Worm (Caenorhabditis elegans) whole organism, L1 larva: Measurements from ENCODE around the gene str-261.
A peak's percentile ranks its signal among the peaks of the same experiment; 100 is the strongest.

Source experiments
- F16B12.6 ChIP-seq: fragments of 150-350 bp; optimal IDR thresholded peaks from 2 replicates; lab custom pipeline; 2014; ENCODE audit warnings: missing biosample characterization, missing genetic modification characterization
- Y116A8C.19 ChIP-seq: sonication (generic microtip); optimal IDR thresholded peaks from 2 replicates; lab custom pipeline; 2016; ENCODE audit warnings: missing compliant biosample characterization, missing genetic modification characterization, borderline replicate concordance
- aha-1 ChIP-seq: fragments of 150-350 bp; optimal IDR thresholded peaks from 2 replicates; lab custom pipeline; 2014; ENCODE audit warnings: missing biosample characterization, missing genetic modification characterization
- alr-1 ChIP-seq: fragments of 200-800 bp; sonication (Bioruptor generic); optimal IDR thresholded peaks from 2 replicates; lab custom pipeline; 2018; ENCODE audit warnings: borderline replicate concordance, mild to moderate bottlenecking, missing genetic modification characterization, missing compliant biosample characterization
- ama-1 ChIP-seq: fragments of 150-350 bp; optimal IDR thresholded peaks from 2 replicates; lab custom pipeline; 2014
- ceh-63 ChIP-seq: fragments of 200-800 bp; sonication (Bioruptor generic); optimal IDR thresholded peaks from 2 replicates; lab custom pipeline; 2018; ENCODE audit warnings: mild to moderate bottlenecking, missing genetic modification characterization, missing compliant biosample characterization
- ceh-82 ChIP-seq, 3 experiments: fragments of 150-350 bp in 1 of 3; sonication (generic microtip) in 2 of 3; optimal IDR thresholded peaks; 2 replicates each; lab custom pipeline; 2014 to 2017; ENCODE audit warnings: missing biosample characterization in 3 of 3, missing genetic modification characterization in 3 of 3
- ceh-90 ChIP-seq: sonication (generic microtip); optimal IDR thresholded peaks from 2 replicates; lab custom pipeline; 2016; ENCODE audit warnings: missing genetic modification characterization, missing compliant biosample characterization
- egl-13 ChIP-seq: sonication (generic microtip); optimal IDR thresholded peaks from 2 replicates; lab custom pipeline; 2016; ENCODE audit warnings: missing genotype, missing genetic modification reagents, missing genetic modification characterization, missing compliant biosample characterization
- egl-27 ChIP-seq, 2 experiments: fragments of 150-350 bp in 1 of 2; sonication (generic microtip); optimal IDR thresholded peaks; 3 replicates each; lab custom pipeline; 2017 to 2018; ENCODE audit warnings: missing biosample characterization in 2 of 2, missing genetic modification characterization in 2 of 2, missing genetic modification reagents in 2 of 2
- elt-2 ChIP-seq: sonication (generic microtip); optimal IDR thresholded peaks from 2 replicates; lab custom pipeline; 2016; ENCODE audit warnings: missing genetic modification characterization, mild to moderate bottlenecking, inconsistent platforms, missing compliant biosample characterization, missing genetic modification reagents
- fkh-10 ChIP-seq: sonication (generic microtip); optimal IDR thresholded peaks from 2 replicates; lab custom pipeline; 2017; ENCODE audit warnings: missing biosample characterization, missing genetic modification reagents, missing genetic modification characterization
- fkh-4 ChIP-seq: sonication (generic microtip); optimal IDR thresholded peaks from 2 replicates; lab custom pipeline; 2016; ENCODE audit warnings: missing compliant biosample characterization, missing genetic modification characterization, borderline replicate concordance
- fos-1 ChIP-seq: fragments of 150-350 bp; optimal IDR thresholded peaks from 2 replicates; lab custom pipeline; 2014; ENCODE audit warnings: missing biosample characterization, missing genetic modification characterization
- grh-1 ChIP-seq: fragments of 200-800 bp; sonication (Bioruptor generic); IDR thresholded peaks from 2 replicates; pipeline ENCODE4 v1.3.6; 2022; ENCODE audit warnings: missing genetic modification reagents, missing genetic modification characterization, missing compliant biosample characterization
- hlh-17 ChIP-seq: fragments of 200-800 bp; sonication (Bioruptor generic); optimal IDR thresholded peaks from 2 replicates; lab custom pipeline; 2018; ENCODE audit warnings: missing genetic modification characterization, mild to moderate bottlenecking, missing compliant biosample characterization, moderate library complexity, borderline replicate concordance
- hlh-4 ChIP-seq: sonication (generic microtip); optimal IDR thresholded peaks from 2 replicates; lab custom pipeline; 2016; ENCODE audit warnings: mild to moderate bottlenecking, missing genetic modification characterization, missing compliant biosample characterization
- lin-13 ChIP-seq: fragments of 150-350 bp; optimal IDR thresholded peaks from 2 replicates; lab custom pipeline; 2014; ENCODE audit warnings: missing biosample characterization, missing genetic modification reagents, missing genetic modification characterization
- lin-14 ChIP-seq: fragments of 200-800 bp; sonication (Bioruptor generic); optimal IDR thresholded peaks from 2 replicates; lab custom pipeline; 2018; ENCODE audit warnings: mild to moderate bottlenecking, missing genetic modification characterization, moderate library complexity, missing compliant biosample characterization
- lin-15B ChIP-seq: fragments of 150-350 bp; sonication (generic microtip); optimal IDR thresholded peaks from 3 replicates; lab custom pipeline; 2014; ENCODE audit warnings: missing biosample characterization, missing genetic modification characterization
- lir-3 ChIP-seq: sonication (generic microtip); optimal IDR thresholded peaks from 2 replicates; lab custom pipeline; 2016; ENCODE audit warnings: mild to moderate bottlenecking, missing genetic modification characterization, moderate library complexity, missing compliant biosample characterization; ENCODE audit not compliant: poor library complexity
- mab-9 ChIP-seq: fragments of 200-800 bp; sonication (Bioruptor generic); IDR thresholded peaks from 2 replicates; pipeline ENCODE4 v1.3.6; 2022; ENCODE audit warnings: missing genetic modification reagents, missing genetic modification characterization, missing compliant biosample characterization
- mdl-1 ChIP-seq, 2 experiments: fragments of 150-350 bp; optimal IDR thresholded peaks; 2 replicates each; lab custom pipeline; 2014 to 2017; ENCODE audit warnings: missing biosample characterization in 2 of 2, missing genetic modification characterization in 2 of 2, inconsistent platforms in 1 of 2
- mep-1 ChIP-seq: fragments of 150-350 bp; optimal IDR thresholded peaks from 2 replicates; lab custom pipeline; 2014; ENCODE audit warnings: missing biosample characterization, missing genetic modification characterization
- nhr-11 ChIP-seq: fragments of 150-350 bp; optimal IDR thresholded peaks from 2 replicates; lab custom pipeline; 2014; ENCODE audit warnings: missing biosample characterization, missing genetic modification characterization
- nhr-19 ChIP-seq: fragments of 200-800 bp; sonication (Bioruptor generic); conservative IDR thresholded peaks from 2 replicates; pipeline ENCODE4 v1.3.6; 2022; ENCODE audit warnings: missing genetic modification characterization, missing compliant biosample characterization
- nhr-20 ChIP-seq: sonication (generic microtip); optimal IDR thresholded peaks from 2 replicates; lab custom pipeline; 2016; ENCODE audit warnings: mild to moderate bottlenecking, missing genetic modification characterization, missing compliant biosample characterization
- nhr-28 ChIP-seq: fragments of 150-350 bp; optimal IDR thresholded peaks from 2 replicates; lab custom pipeline; 2014; ENCODE audit warnings: missing biosample characterization, missing genetic modification characterization
- nhr-77 ChIP-seq: fragments of 150-350 bp; optimal IDR thresholded peaks from 2 replicates; lab custom pipeline; 2014; ENCODE audit warnings: missing biosample characterization, missing genetic modification characterization
- nhr-84 ChIP-seq: sonication (generic microtip); optimal IDR thresholded peaks from 2 replicates; lab custom pipeline; 2017; ENCODE audit warnings: missing biosample characterization, missing genetic modification characterization
- nhr-85 ChIP-seq: sonication (generic microtip); peaks from one replicate; lab custom pipeline; 2016; ENCODE audit warnings: missing genetic modification characterization, inconsistent platforms, missing compliant biosample characterization
- pag-3 ChIP-seq: sonication (generic microtip); optimal IDR thresholded peaks from 2 replicates; lab custom pipeline; 2017; ENCODE audit warnings: missing genetic modification characterization, mild to moderate bottlenecking, missing compliant biosample characterization, antibody characterized with exemption, borderline replicate concordance; ENCODE audit not compliant: insufficient read depth
- pqm-1 ChIP-seq: sonication (generic microtip); optimal IDR thresholded peaks from 3 replicates; lab custom pipeline; 2017; ENCODE audit warnings: missing biosample characterization, missing genetic modification characterization
- rnt-1 ChIP-seq: sonication (generic microtip); optimal IDR thresholded peaks from 2 replicates; lab custom pipeline; 2016; ENCODE audit warnings: mild to moderate bottlenecking, missing genetic modification characterization, moderate library complexity, missing compliant biosample characterization
- snpc-4 ChIP-seq: fragments of 150-350 bp; optimal IDR thresholded peaks from 2 replicates; lab custom pipeline; 2014; ENCODE audit warnings: missing biosample characterization, missing genetic modification characterization
- sup-37 ChIP-seq: fragments of 200-800 bp; sonication (Bioruptor generic); optimal IDR thresholded peaks from 2 replicates; lab custom pipeline; 2018; ENCODE audit warnings: mild to moderate bottlenecking, missing genetic modification characterization, missing compliant biosample characterization
- swsn-7 ChIP-seq: sonication (generic microtip); optimal IDR thresholded peaks from 2 replicates; lab custom pipeline; 2016; ENCODE audit warnings: missing genetic modification characterization, missing compliant biosample characterization
- unc-130 ChIP-seq: fragments of 150-350 bp; optimal IDR thresholded peaks from 2 replicates; lab custom pipeline; 2017; ENCODE audit warnings: missing biosample characterization, missing genetic modification characterization, inconsistent platforms
- unc-30 ChIP-seq: sonication (generic microtip); optimal IDR thresholded peaks from 2 replicates; lab custom pipeline; 2017; ENCODE audit warnings: missing biosample characterization, missing genetic modification characterization
- unc-86 ChIP-seq: sonication (generic microtip); optimal IDR thresholded peaks from 2 replicates; lab custom pipeline; 2016; ENCODE audit warnings: missing genetic modification characterization, missing compliant biosample characterization
- vab-15 ChIP-seq: sonication (generic microtip); optimal IDR thresholded peaks from 2 replicates; lab custom pipeline; 2017; ENCODE audit warnings: missing genotype, mild to moderate bottlenecking, missing genetic modification characterization, missing compliant biosample characterization
- zip-4 ChIP-seq: fragments of 200-800 bp; sonication (Bioruptor generic); optimal IDR thresholded peaks from 2 replicates; lab custom pipeline; 2018; ENCODE audit warnings: mild to moderate bottlenecking, missing genetic modification characterization, moderate library complexity, missing compliant biosample characterization

The str-261 gene

ce11 chrIII:11036132-11036531 is 38.2 kb upstream of the str-261 start (continued):
- TF ChIP-seq vab-15 (tag; lab: Kevin White, UChicago) (no peak), nhr-11 (tag; lab: Kevin White, UChicago) (no peak), ama-1 (lab: Kevin White, UChicago) (no peak), rnt-1 (tag; lab: Kevin White, UChicago) (no peak), grh-1 (GFP tag; lab: Robert Waterston, UW) (peak; percentile 60), nhr-77 (tag; lab: Kevin White, UChicago) (peak; percentile 56), aha-1 (tag; lab: Kevin White, UChicago) (no peak), lir-3 (tag; lab: Kevin White, UChicago) (no peak), lin-14 (GFP tag; lab: Kevin White, UChicago) (peak; percentile 74), nhr-85 (tag; lab: Kevin White, UChicago) (peak; percentile 74), swsn-7 (peak; percentile 81), egl-13 (tag; lab: Kevin White, UChicago) (no peak), mab-9 (GFP tag; lab: Robert Waterston, UW) (no peak), nhr-20 (tag; lab: Kevin White, UChicago) (peak; percentile 75), pag-3 (tag; lab: Kevin White, UChicago) (no peak), ceh-82 (tag; optimal IDR thresholded peaks at IDR 0.05; lab: Kevin White, UChicago) (peak; percentile 80 to 88 (median 82)), nhr-19 (GFP tag; lab: Robert Waterston, UW) (peak; percentile 68), egl-27 (tag; optimal IDR thresholded peaks at IDR 0.05; lab: Kevin White, UChicago) (no peak), unc-130 (peak; percentile 80), zip-4 (peak; percentile 27), elt-2 (tag; lab: Kevin White, UChicago) (peak; percentile 27), fkh-4 (tag; lab: Kevin White, UChicago) (no peak), ceh-63 (GFP tag; lab: Kevin White, UChicago) (no peak), unc-86 (tag; lab: Kevin White, UChicago) (peak; percentile 80), ceh-90 (tag; lab: Kevin White, UChicago) (no peak), hlh-17 (GFP tag; lab: Kevin White, UChicago) (no peak), fos-1 (tag; lab: Kevin White, UChicago) (peak; percentile 50), nhr-28 (tag; lab: Kevin White, UChicago) (no peak), mep-1 (tag; lab: Kevin White, UChicago) (peak; percentile 83), unc-30 (tag; lab: Kevin White, UChicago) (no peak), Y116A8C.19 (tag; lab: Kevin White, UChicago) (no peak), mdl-1 (tag; optimal IDR thresholded peaks at IDR 0.05; lab: Kevin White, UChicago) (peak in 1 of 2 experiments; percentile 48), fkh-10 (GFP tag; lab: Kevin White, UChicago) (peak; percentile 41), pqm-1 (tag; lab: Kevin White, UChicago) (no peak), alr-1 (tag; lab: Kevin White, UChicago) (no peak), hlh-4 (no peak), sup-37 (GFP tag; lab: Kevin White, UChicago) (peak; percentile 36), lin-15B (tag; lab: Kevin White, UChicago) (peak; percentile 44), lin-13 (GFP tag; lab: Kevin White, UChicago) (peak; percentile 74)

- TF ChIP-seq F16B12.6 (tag; lab: Kevin White, UChicago) = no peak
- TF ChIP-seq nhr-84 (tag; lab: Kevin White, UChicago) = no peak
- TF ChIP-seq snpc-4 = no peak
These were observed 37.7 kb upstream of the str-261 start, which contains the start of gene spat-2 for ce11 chrIII:11036640-11037039. Gene spat-2 (plus strand): TSS chrIII:11036940.
